Worm (Caenorhabditis elegans) whole organism, midembryonic: ENCODE data around the gene nhr-168.

Experiments used
- T22C8.4 ChIP-seq: fragments of 200-800 bp; sonication (Bioruptor generic); IDR thresholded peaks from 2 replicates; pipeline ENCODE4 v1.3.6; 2022; ENCODE audit warnings: missing genetic modification characterization, missing compliant biosample characterization
- cog-1 ChIP-seq: sonication (generic microtip); optimal IDR thresholded peaks from 2 replicates; lab custom pipeline; 2016; ENCODE audit warnings: missing genetic modification characterization, missing compliant biosample characterization
- flt-1 ChIP-seq: fragments of 200-800 bp; sonication (Bioruptor generic); IDR thresholded peaks from 2 replicates; pipeline ENCODE4 v1.3.6; 2022; ENCODE audit warnings: missing genetic modification characterization, missing compliant biosample characterization
- ref-1 ChIP-seq: fragments of 200-800 bp; sonication (Bioruptor generic); conservative IDR thresholded peaks from 2 replicates; pipeline ENCODE4 v1.3.6; 2022; ENCODE audit warnings: missing genetic modification reagents, missing genetic modification characterization, missing compliant biosample characterization
- tab-1 ChIP-seq: fragments of 200-800 bp; sonication (Bioruptor generic); IDR thresholded peaks from 2 replicates; pipeline ENCODE4 v1.3.6; 2022; ENCODE audit warnings: missing genetic modification characterization, missing compliant biosample characterization
- ztf-23 ChIP-seq: fragments of 200-800 bp; sonication (Bioruptor generic); IDR thresholded peaks from 2 replicates; pipeline ENCODE4 v1.3.6; 2022; ENCODE audit warnings: missing genetic modification reagents, missing genetic modification characterization, missing compliant biosample characterization
- ztf-29 ChIP-seq: fragments of 200-800 bp; sonication (Bioruptor generic); IDR thresholded peaks from 2 replicates; pipeline ENCODE4 v1.3.6; 2022; ENCODE audit warnings: missing genetic modification reagents, missing genetic modification characterization, missing compliant biosample characterization

DNA sequence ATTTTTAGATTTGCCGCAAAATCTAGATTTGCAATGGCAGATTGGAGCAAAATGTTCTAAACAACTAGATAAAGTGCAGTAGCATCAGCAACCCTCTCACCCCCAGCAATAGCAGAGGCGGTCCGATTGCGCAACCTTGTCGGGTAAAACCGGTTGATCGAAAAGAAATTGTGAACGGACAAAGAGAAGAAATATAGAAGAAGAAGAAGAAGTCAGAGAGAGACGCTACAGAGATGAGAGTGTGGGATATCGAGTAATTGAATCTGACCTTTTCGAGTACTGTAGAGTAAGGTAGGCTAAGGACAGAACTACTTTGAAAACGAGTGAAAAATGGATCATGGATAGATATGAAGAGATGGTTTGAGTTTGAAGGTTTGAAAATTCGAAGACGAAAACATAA, 42.2 kb upstream of the nhr-168 start:
- TF ChIP-seq ref-1 (GFP tag; lab: Robert Waterston, UW) (no peak), tab-1 (GFP tag; lab: Robert Waterston, UW) (no peak), flt-1 (GFP tag; lab: Robert Waterston, UW) (no peak), cog-1 (tag; lab: Kevin White, UChicago) (no peak), ztf-29 (no peak), ztf-23 (no peak), T22C8.4 (GFP tag; lab: Robert Waterston, UW) (no peak)
